Worm (Caenorhabditis elegans): ENCODE data around the gene clec-141.
A peak's percentile ranks its signal among the peaks of the same experiment; 100 is the strongest.

The clec-141 gene

DNA sequence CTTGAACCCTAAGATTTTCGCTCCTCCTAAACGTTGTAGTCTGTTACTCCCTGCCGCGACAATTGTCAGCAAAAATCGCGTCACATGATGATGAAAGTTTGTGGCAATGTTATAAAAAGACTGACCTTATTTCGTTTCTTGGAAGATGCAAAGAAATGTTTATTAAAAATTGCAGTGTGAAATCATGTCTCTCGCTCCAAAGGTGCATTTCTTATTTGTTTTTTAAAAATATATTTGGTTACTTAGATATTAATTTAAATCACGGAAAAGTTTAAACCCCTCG lies 29.3 kb downstream of the clec-141 start:
- TF ChIP-seq aha-1 (tag; optimal IDR thresholded peaks at IDR 0.05) (no peak), unc-62 (GFP tag; optimal IDR thresholded peaks at IDR 0.05) (no peak), grh-1 (GFP tag; IDR thresholded peaks at IDR 0.05) (no peak), zip-4 (GFP tag; optimal IDR thresholded peaks at IDR 0.05) (no peak), elt-3 (tag; optimal IDR thresholded peaks at IDR 0.05) (peak in 1 of 6 experiments; percentile 37), mab-9 (GFP tag; IDR thresholded peaks at IDR 0.05) (no peak), hpl-2 (GFP tag; optimal IDR thresholded peaks at IDR 0.05) (no peak), mep-1 (tag; optimal IDR thresholded peaks at IDR 0.05) (no peak), egl-27 (tag; optimal IDR thresholded peaks at IDR 0.05) (no peak), lin-35 (GFP tag; optimal IDR thresholded peaks at IDR 0.05) (peak; percentile 13 to 47), nhr-71 (tag; optimal IDR thresholded peaks at IDR 0.05) (peak; percentile 64), fkh-10 (GFP tag; optimal IDR thresholded peaks at IDR 0.05) (no peak), lin-15B (tag; optimal IDR thresholded peaks at IDR 0.05) (no peak), mef-2 (tag; optimal IDR thresholded peaks at IDR 0.05) (no peak), nhr-20 (tag; optimal IDR thresholded peaks at IDR 0.05) (peak; percentile 60), nhr-85 (tag) (peak; percentile 80), hlh-4 (tag; optimal IDR thresholded peaks at IDR 0.05) (no peak), efl-3 (GFP tag; optimal IDR thresholded peaks at IDR 0.05) (no peak), C16A3.4 (tag; optimal IDR thresholded peaks at IDR 0.05) (no peak), nhr-28 (tag; optimal IDR thresholded peaks at IDR 0.05) (no peak), sptf-1 (tag; optimal IDR thresholded peaks at IDR 0.05) (no peak), xbp-1 (tag; optimal IDR thresholded peaks at IDR 0.05) (peak; percentile 13), C34B4.2 (tag; optimal IDR thresholded peaks at IDR 0.05) (no peak), lir-3 (tag; optimal IDR thresholded peaks at IDR 0.05; ENCODE audit: poor library complexity) (no peak), efl-1 (optimal IDR thresholded peaks at IDR 0.05) (no peak), efl-1 (GFP tag; optimal IDR thresholded peaks at IDR 0.05 in 1 of 2) (no peak), zag-1 (tag; optimal IDR thresholded peaks at IDR 0.05) (no peak), lin-13 (GFP tag; optimal IDR thresholded peaks at IDR 0.05) (no peak), ztf-11 (tag; optimal IDR thresholded peaks at IDR 0.05) (no peak), ztf-4 (tag; optimal IDR thresholded peaks at IDR 0.05) (no peak), pag-3 (tag; optimal IDR thresholded peaks at IDR 0.05; ENCODE audit: borderline replicate concordance, insufficient read depth) (no peak), vab-15 (tag; optimal IDR thresholded peaks at IDR 0.05) (no peak), egl-13 (tag; optimal IDR thresholded peaks at IDR 0.05) (no peak), snu-23 (GFP tag; optimal IDR thresholded peaks at IDR 0.05) (peak; percentile 35), dsc-1 (tag; optimal IDR thresholded peaks at IDR 0.05) (no peak), fos-1 (tag; optimal IDR thresholded peaks at IDR 0.05) (no peak), rnt-1 (tag; optimal IDR thresholded peaks at IDR 0.05) (peak; percentile 12), tbx-2 (tag; optimal IDR thresholded peaks at IDR 0.05) (no peak), ceh-63 (GFP tag; optimal IDR thresholded peaks at IDR 0.05) (no peak), unc-130 (tag; optimal IDR thresholded peaks at IDR 0.05) (no peak), unc-98 (GFP tag; IDR thresholded peaks at IDR 0.05) (no peak), nhr-77 (tag; optimal IDR thresholded peaks at IDR 0.05) (no peak), tlp-1 (tag; optimal IDR thresholded peaks at IDR 0.05) (no peak), sup-37 (GFP tag; optimal IDR thresholded peaks at IDR 0.05) (no peak), fkh-8 (tag; optimal IDR thresholded peaks at IDR 0.05) (no peak), irx-1 (tag; optimal IDR thresholded peaks at IDR 0.05) (no peak), sox-4 (tag; optimal IDR thresholded peaks at IDR 0.05) (no peak), dpl-1 (GFP tag; optimal IDR thresholded peaks at IDR 0.05) (peak in 1 of 3 experiments; percentile 16), nhr-12 (tag; optimal IDR thresholded peaks at IDR 0.05) (no peak), F16B12.6 (tag; optimal IDR thresholded peaks at IDR 0.05) (no peak), alr-1 (tag; optimal IDR thresholded peaks at IDR 0.05; ENCODE audit: borderline replicate concordance) (no peak), nhr-84 (tag; optimal IDR thresholded peaks at IDR 0.05) (no peak), aly-2 (tag; optimal IDR thresholded peaks at IDR 0.05) (no peak), nhr-11 (tag; optimal IDR thresholded peaks at IDR 0.05) (no peak), ets-5 (GFP tag; IDR thresholded peaks at IDR 0.05) (no peak)

All from whole organism, L1 larva.